Fruit fly (Drosophila melanogaster): ENCODE measurements around the gene Tpr2.

Gene Tpr2

DNA sequence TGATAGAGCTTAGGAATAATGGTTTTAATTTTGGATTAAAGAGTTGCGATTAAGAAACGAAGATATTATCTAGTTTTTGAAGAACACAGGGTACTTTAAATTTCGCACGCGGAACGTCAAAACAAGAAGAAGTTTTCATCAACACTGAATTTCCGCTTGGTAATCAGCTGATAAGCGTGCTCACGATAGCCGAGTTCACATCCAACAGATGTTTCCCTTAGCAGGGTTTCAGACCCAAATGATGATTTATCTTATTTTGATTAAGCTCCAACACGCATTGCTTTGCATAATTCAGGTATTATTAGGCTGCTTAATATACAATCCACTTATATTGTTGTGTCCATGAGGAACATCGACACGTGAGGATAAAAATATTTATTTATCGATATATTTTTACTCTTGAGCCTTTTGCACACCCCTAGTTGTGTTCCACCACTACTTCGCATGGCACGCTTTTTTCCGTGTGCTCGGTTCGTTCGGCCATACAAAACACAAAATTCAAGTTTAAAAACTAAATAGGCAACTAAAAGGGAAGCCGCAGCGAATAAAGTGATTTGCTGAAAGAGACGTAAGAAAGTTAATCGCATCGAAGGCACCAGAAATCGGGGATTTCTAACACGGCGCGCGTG, at the start of gene Tpr2:
Gene Tpr2 (plus strand): TSS at position 418 of the 629 bp plus-strand sequence.
- no peak for TF ChIP-seq CG34367 (tag; optimal IDR thresholded peaks at IDR 0.05)
- TF ChIP-seq CG32121 (GFP tag; IDR thresholded peaks at IDR 0.05) = no peak
- peak; percentile 21 for TF ChIP-seq CG8159 (tag; optimal IDR thresholded peaks at IDR 0.05)
- TF ChIP-seq CG9948 (tag; optimal IDR thresholded peaks at IDR 0.05) = no peak
- no peak for TF ChIP-seq fd96Ca (GFP tag; IDR thresholded peaks at IDR 0.05)
- peak; percentile 32 for TF ChIP-seq CG15710 (tag; optimal IDR thresholded peaks at IDR 0.05)
- TF ChIP-seq rn (GFP tag; IDR thresholded peaks at IDR 0.05) = no peak
- TF ChIP-seq D1 (tag; optimal IDR thresholded peaks at IDR 0.05) = no peak
- no peak for TF ChIP-seq CG10348 (GFP tag; IDR thresholded peaks at IDR 0.05)
- no peak for TF ChIP-seq CG14655 (GFP tag; optimal IDR thresholded peaks at IDR 0.05)
- TF ChIP-seq EcR (GFP tag; optimal IDR thresholded peaks at IDR 0.05) = peak; percentile 12
- TF ChIP-seq gl (tag; optimal IDR thresholded peaks at IDR 0.05) = no peak
- no peak for TF ChIP-seq CG13204 (GFP tag; optimal IDR thresholded peaks at IDR 0.05)
- no peak for TF ChIP-seq Ets98B (GFP tag; IDR thresholded peaks at IDR 0.05)
- peak; percentile 21 for TF ChIP-seq Pif1B (GFP tag; optimal IDR thresholded peaks at IDR 0.05)
- 0 out of 3 replicates have a peak, but pooled peaks have one; percentile 16 for TF ChIP-seq CG4496 (GFP tag; IDR thresholded peaks at IDR 0.05)
- TF ChIP-seq Snoo (tag; optimal IDR thresholded peaks at IDR 0.05) = peak; percentile 41
- no peak for TF ChIP-seq CG17806 (tag; optimal IDR thresholded peaks at IDR 0.05)
- no peak for TF ChIP-seq CG8301 (tag; optimal IDR thresholded peaks at IDR 0.05)
- no peak for TF ChIP-seq CG12605 (GFP tag; IDR thresholded peaks at IDR 0.05)
- TF ChIP-seq Pif1A (GFP tag; optimal IDR thresholded peaks at IDR 0.05) = no peak

dm6 chr2L:16442620-16443019, 48.7 kb upstream of the Tpr2 start:
- TF ChIP-seq Snoo (tag; optimal IDR thresholded peaks at IDR 0.05) (no peak), CG4496 (GFP tag; IDR thresholded peaks at IDR 0.05) (no peak), CG34367 (tag; optimal IDR thresholded peaks at IDR 0.05) (no peak), CG8301 (tag; optimal IDR thresholded peaks at IDR 0.05) (no peak), CG14655 (GFP tag; optimal IDR thresholded peaks at IDR 0.05) (no peak), D1 (tag; optimal IDR thresholded peaks at IDR 0.05) (no peak), Ets98B (GFP tag; IDR thresholded peaks at IDR 0.05) (no peak), Pif1A (GFP tag; optimal IDR thresholded peaks at IDR 0.05) (no peak), fd96Ca (GFP tag; IDR thresholded peaks at IDR 0.05) (no peak), Pif1B (GFP tag; optimal IDR thresholded peaks at IDR 0.05) (no peak)

DNA sequence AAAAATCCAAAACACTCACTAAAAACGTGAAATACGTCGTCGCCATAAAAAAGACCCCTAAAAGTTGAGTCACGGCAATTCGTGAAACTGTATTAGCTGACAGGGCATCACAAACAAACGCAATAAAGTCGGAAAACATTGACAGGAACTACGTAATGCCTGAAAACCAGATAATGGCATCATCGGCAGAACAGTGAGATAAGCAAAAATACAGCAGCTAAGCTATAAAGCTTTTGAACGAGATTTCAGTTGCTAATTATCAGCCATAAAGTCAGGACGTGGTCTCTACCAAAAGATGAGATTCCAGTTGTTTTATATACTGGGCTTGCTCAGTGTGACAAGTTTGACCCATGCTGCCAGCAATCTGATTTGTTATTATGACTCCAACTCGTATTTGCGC, 46.3 kb upstream of the Tpr2 start, which contains the start of gene Idgf1:
Gene Idgf1 (plus strand): TSS at position 245 of the 400 bp plus-strand sequence.
- TF ChIP-seq CG4496 (GFP tag; IDR thresholded peaks at IDR 0.05) = no peak
- no peak for TF ChIP-seq Ets98B (GFP tag; IDR thresholded peaks at IDR 0.05)
- no peak for TF ChIP-seq CG8301 (tag; optimal IDR thresholded peaks at IDR 0.05)
- TF ChIP-seq D1 (tag; optimal IDR thresholded peaks at IDR 0.05) = no peak
- no peak for TF ChIP-seq fd96Ca (GFP tag; IDR thresholded peaks at IDR 0.05)
- TF ChIP-seq Pif1A (GFP tag; optimal IDR thresholded peaks at IDR 0.05) = no peak
- no peak for TF ChIP-seq CG9948 (tag; optimal IDR thresholded peaks at IDR 0.05)
- no peak for TF ChIP-seq CG13204 (GFP tag; optimal IDR thresholded peaks at IDR 0.05)
- no peak for TF ChIP-seq CG12605 (GFP tag; IDR thresholded peaks at IDR 0.05)
- no peak for TF ChIP-seq CG34367 (tag; optimal IDR thresholded peaks at IDR 0.05)
- TF ChIP-seq CG32121 (GFP tag; IDR thresholded peaks at IDR 0.05) = no peak
- TF ChIP-seq CG10348 (GFP tag; IDR thresholded peaks at IDR 0.05) = no peak
- no peak for TF ChIP-seq Pif1B (GFP tag; optimal IDR thresholded peaks at IDR 0.05)
- no peak for TF ChIP-seq rn (GFP tag; IDR thresholded peaks at IDR 0.05)
- no peak for TF ChIP-seq CG17806 (tag; optimal IDR thresholded peaks at IDR 0.05)
- no peak for TF ChIP-seq EcR (GFP tag; optimal IDR thresholded peaks at IDR 0.05)
- no peak for TF ChIP-seq CG8159 (tag; optimal IDR thresholded peaks at IDR 0.05)

DNA sequence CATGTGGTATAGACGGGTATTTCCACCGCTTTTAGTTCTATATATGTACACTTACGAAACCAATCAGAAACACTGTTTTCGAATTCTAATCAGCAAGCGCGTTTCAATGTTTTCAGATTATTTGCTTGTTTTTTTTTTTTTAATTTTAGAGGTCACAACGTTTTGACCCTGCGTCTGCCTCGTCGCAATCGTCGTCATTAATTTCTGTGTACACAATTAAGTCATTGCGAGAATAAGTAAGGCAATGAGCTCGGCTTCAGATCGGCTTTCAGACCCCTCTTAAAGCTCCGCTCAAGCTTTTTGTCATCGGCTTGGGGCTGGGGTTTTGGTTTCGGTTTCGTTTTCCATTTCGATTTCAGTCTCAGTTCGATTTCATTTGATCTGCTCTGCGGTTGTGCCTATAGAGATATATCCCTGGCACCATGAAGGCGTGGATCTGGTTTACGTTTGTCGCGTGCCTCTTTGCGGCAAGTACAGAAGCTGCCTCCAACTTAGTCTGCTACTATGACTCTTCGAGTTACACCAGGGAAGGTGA, 44.3 kb upstream of the Tpr2 start, which contains the start of gene Idgf2:
Gene Idgf2 (plus strand): TSS at position 356 of the 535 bp plus-strand sequence.
- TF ChIP-seq Pif1A (GFP tag; optimal IDR thresholded peaks at IDR 0.05) (no peak), gl (tag; optimal IDR thresholded peaks at IDR 0.05) (no peak), CG4496 (GFP tag; IDR thresholded peaks at IDR 0.05) (0 out of 3 replicates have a peak, but pooled peaks have one; percentile 11), CG12605 (GFP tag; IDR thresholded peaks at IDR 0.05) (0 out of 2 replicates have a peak, but pooled peaks have one; percentile 29), fd96Ca (GFP tag; IDR thresholded peaks at IDR 0.05) (no peak)

dm6 chr2L:16447875-16448412, 43.4 kb upstream of the Tpr2 start:
- TF ChIP-seq CG12605 (GFP tag; IDR thresholded peaks at IDR 0.05) (no peak), EcR (GFP tag; optimal IDR thresholded peaks at IDR 0.05) (peak; percentile 97), CG13204 (GFP tag; optimal IDR thresholded peaks at IDR 0.05) (peak; percentile 44), Pif1A (GFP tag; optimal IDR thresholded peaks at IDR 0.05) (no peak), CG9948 (tag; optimal IDR thresholded peaks at IDR 0.05) (no peak), CG4496 (GFP tag; IDR thresholded peaks at IDR 0.05) (no peak), CG8159 (tag; optimal IDR thresholded peaks at IDR 0.05) (no peak), gl (tag; optimal IDR thresholded peaks at IDR 0.05) (peak; percentile 46)
